1 fruit fly cellular context compared by ENCODE assay signal in the genomic region with DNA sequence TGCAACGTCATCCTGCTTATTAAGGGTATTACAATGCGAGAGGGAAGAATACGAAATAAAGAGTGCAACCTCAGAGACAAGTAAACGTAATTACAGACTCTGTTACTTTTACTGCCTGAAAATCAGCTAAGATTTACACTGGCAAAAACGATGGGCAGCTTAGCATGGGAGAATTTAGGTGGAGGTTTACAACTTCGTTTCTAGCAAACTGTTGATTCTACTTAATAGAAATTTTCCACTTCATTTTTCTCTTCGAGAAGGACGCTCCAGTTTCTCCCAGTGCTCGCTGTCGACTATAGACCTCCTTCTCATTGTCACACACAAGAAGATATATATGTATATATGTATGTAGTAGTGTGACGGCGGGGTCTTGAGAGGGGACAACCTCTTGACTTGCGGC.
TF ChIP-seq lines count a peak whose summit lies in the region.

No protein-coding gene starts in this region.

TF ChIP-seq in whole organism, embryonic, 481 proteins besides CTCF, POLR2A, EP300 and RAD21 (continued from another document):
- TF ChIP-seq odd (GFP tag; optimal IDR thresholded peaks at IDR 0.05; lab: Kevin White, UChicago) (no peak), CG17829 (tag; optimal IDR thresholded peaks at IDR 0.05; lab: Kevin White, UChicago) (peak; percentile 27), CG9727 (GFP tag; optimal IDR thresholded peaks at IDR 0.05; lab: Kevin White, UChicago) (no peak), Atf6 (GFP tag; IDR thresholded peaks at IDR 0.05; lab: Robert Waterston, UW) (peak; percentile 19; the same call in 1 of the 2 replicates), grn (GFP tag; optimal IDR thresholded peaks at IDR 0.05; lab: Kevin White, UChicago) (no peak), ttk (GFP tag; IDR thresholded peaks at IDR 0.05; lab: Robert Waterston, UW) (peak; percentile 33; the same call in 1 of the 2 replicates), stwl (tag; optimal IDR thresholded peaks at IDR 0.05; lab: Kevin White, UChicago) (no peak), HLH4C (GFP tag; IDR thresholded peaks at IDR 0.05; lab: Robert Waterston, UW; ENCODE audit: partially characterized antibody) (no peak), maf-S (GFP tag; optimal IDR thresholded peaks at IDR 0.05; lab: Kevin White, UChicago) (peak; percentile 12), fru (optimal IDR thresholded peaks at IDR 0.05; lab: Kevin White, UChicago) (no peak), CG32772 (GFP tag; IDR thresholded peaks at IDR 0.05; lab: Robert Waterston, UW) (peak; percentile 49), lola (GFP tag; optimal IDR thresholded peaks at IDR 0.05; lab: Kevin White, UChicago) (peak in 1 of 3 experiments; percentile 23), phol (tag; optimal IDR thresholded peaks at IDR 0.05; lab: Kevin White, UChicago) (peak; percentile 18), Opbp (GFP tag; IDR thresholded peaks at IDR 0.05; lab: Robert Waterston, UW; ENCODE audit: partially characterized antibody) (no peak), CG7745 (tag; optimal IDR thresholded peaks at IDR 0.05; lab: Kevin White, UChicago) (no peak), Pdp1 (GFP tag; optimal IDR thresholded peaks at IDR 0.05; lab: Kevin White, UChicago) (peak; percentile 1 to 2), lbe (GFP tag; optimal IDR thresholded peaks at IDR 0.05; lab: Kevin White, UChicago) (no peak), CG10979 (tag; optimal IDR thresholded peaks at IDR 0.05; lab: Kevin White, UChicago) (peak; percentile 31), CG17361 (GFP tag; IDR thresholded peaks at IDR 0.05; lab: Robert Waterston, UW) (peak; percentile 43; the same call in 2 of the 3 replicates), CG14441 (GFP tag; IDR thresholded peaks at IDR 0.05; lab: Robert Waterston, UW) (peak; percentile 53; the same call in 1 of the 2 replicates), CG15601 (tag; optimal IDR thresholded peaks at IDR 0.05; lab: Kevin White, UChicago) (no peak), kay (GFP tag; optimal IDR thresholded peaks at IDR 0.05; lab: Kevin White, UChicago) (no peak), CG12299 (tag; optimal IDR thresholded peaks at IDR 0.05; lab: Kevin White, UChicago) (no peak), CG16813 (GFP tag; IDR thresholded peaks at IDR 0.05; lab: Robert Waterston, UW; ENCODE audit: partially characterized antibody) (no peak), Ets65A (GFP tag; lab: Kevin White, UChicago) (peak; percentile 59), dimm (GFP tag; IDR thresholded peaks at IDR 0.05; lab: Robert Waterston, UW) (peak; percentile 23; the same call in 1 of the 2 replicates), Dip2 (GFP tag; IDR thresholded peaks at IDR 0.05; lab: Robert Waterston, UW) (no peak), Dll (GFP tag; IDR thresholded peaks at IDR 0.05; lab: Robert Waterston, UW; ENCODE audit: partially characterized antibody) (no peak), gcm (GFP tag; optimal IDR thresholded peaks at IDR 0.05; lab: Kevin White, UChicago) (no peak), CG8388 (GFP tag; optimal IDR thresholded peaks at IDR 0.05; lab: Kevin White, UChicago) (peak; percentile 26), abd-A (tag; optimal IDR thresholded peaks at IDR 0.05; lab: Kevin White, UChicago) (no peak), CG17912 (GFP tag; optimal IDR thresholded peaks at IDR 0.05; lab: Kevin White, UChicago) (no peak), ATbp (GFP tag; optimal IDR thresholded peaks at IDR 0.05; lab: Kevin White, UChicago) (peak; percentile 21), tx (GFP tag; optimal IDR thresholded peaks at IDR 0.05; lab: Kevin White, UChicago) (peak; percentile 11), CG4424 (GFP tag; optimal IDR thresholded peaks at IDR 0.05; lab: Kevin White, UChicago) (no peak), zfh1 (GFP tag; IDR thresholded peaks at IDR 0.05; lab: Robert Waterston, UW) (peak; percentile 65; the same call in 2 of the 3 replicates), NK7.1 (GFP tag; optimal IDR thresholded peaks at IDR 0.05; lab: Kevin White, UChicago) (no peak), CG11456 (GFP tag; IDR thresholded peaks at IDR 0.05; lab: Robert Waterston, UW) (peak; percentile 61; the same call in 1 of the 3 replicates), CG2889 (GFP tag; IDR thresholded peaks at IDR 0.05; lab: Robert Waterston, UW) (no peak), CrebB (tag; optimal IDR thresholded peaks at IDR 0.05; lab: Kevin White, UChicago) (no peak), CG2116 (GFP tag; optimal IDR thresholded peaks at IDR 0.05; lab: Kevin White, UChicago) (no peak), Asciz (GFP tag; optimal IDR thresholded peaks at IDR 0.05; lab: Kevin White, UChicago) (no peak), CG17385 (GFP tag; optimal IDR thresholded peaks at IDR 0.05; lab: Kevin White, UChicago) (peak; percentile 22), CG12769 (tag; optimal IDR thresholded peaks at IDR 0.05; lab: Kevin White, UChicago) (peak; percentile 45), Hsf (GFP tag; optimal IDR thresholded peaks at IDR 0.05; lab: Kevin White, UChicago) (peak; percentile 24), ara (GFP tag; IDR thresholded peaks at IDR 0.05; lab: Robert Waterston, UW) (0 out of 2 replicates have a peak, but pooled peaks have one; percentile 8), CG6765 (GFP tag; optimal IDR thresholded peaks at IDR 0.05; lab: Kevin White, UChicago) (no peak), lilli (GFP tag; optimal IDR thresholded peaks at IDR 0.05; lab: Kevin White, UChicago) (peak; percentile 20), ssp (GFP tag; IDR thresholded peaks at IDR 0.05; lab: Robert Waterston, UW) (peak; percentile 20; the same call in 1 of the 2 replicates), trem (tag; optimal IDR thresholded peaks at IDR 0.05; lab: Kevin White, UChicago) (no peak), psq (GFP tag; optimal IDR thresholded peaks at IDR 0.05; lab: Kevin White, UChicago) (no peak), HmgD (GFP tag; optimal IDR thresholded peaks at IDR 0.05; lab: Kevin White, UChicago) (no peak), chn (GFP tag; optimal IDR thresholded peaks at IDR 0.05; lab: Kevin White, UChicago) (peak; percentile 8), CG10147 (GFP tag; optimal IDR thresholded peaks at IDR 0.05; lab: Kevin White, UChicago) (no peak), Xrp1 (GFP tag; IDR thresholded peaks at IDR 0.05; lab: Robert Waterston, UW) (peak; percentile 42; the same call in 1 of the 2 replicates), CG42726 (GFP tag; IDR thresholded peaks at IDR 0.05; lab: Robert Waterston, UW; ENCODE audit: partially characterized antibody) (no peak), CG10366 (GFP tag; IDR thresholded peaks at IDR 0.05; lab: Robert Waterston, UW) (peak; percentile 44; the same call in 1 of the 2 replicates), HLH3B (GFP tag; IDR thresholded peaks at IDR 0.05; lab: Robert Waterston, UW) (peak; percentile 53), Rfx (GFP tag; IDR thresholded peaks at IDR 0.05; lab: Robert Waterston, UW) (peak; percentile 58), CG6791 (GFP tag; IDR thresholded peaks at IDR 0.05; lab: Robert Waterston, UW; ENCODE audit: partially characterized antibody) (no peak), CG6175 (GFP tag; IDR thresholded peaks at IDR 0.05; lab: Robert Waterston, UW) (no peak), kah (GFP tag; optimal IDR thresholded peaks at IDR 0.05; lab: Kevin White, UChicago) (no peak), eve (GFP tag; optimal IDR thresholded peaks at IDR 0.05; lab: Kevin White, UChicago) (no peak), CG16815 (GFP tag; optimal IDR thresholded peaks at IDR 0.05; lab: Kevin White, UChicago) (peak; percentile 5), gsb (GFP tag; IDR thresholded peaks at IDR 0.05; lab: Robert Waterston, UW) (no peak), Max (GFP tag; optimal IDR thresholded peaks at IDR 0.05; lab: Kevin White, UChicago) (no peak), Ptx1 (GFP tag; IDR thresholded peaks at IDR 0.05; lab: Robert Waterston, UW) (peak; percentile 51; the same call in 1 of the 2 replicates), CG7839 (tag; optimal IDR thresholded peaks at IDR 0.05; lab: Kevin White, UChicago) (peak; percentile 48), CG1529 (GFP tag; optimal IDR thresholded peaks at IDR 0.05; lab: Kevin White, UChicago) (peak; percentile 4), CG17328 (GFP tag; IDR thresholded peaks at IDR 0.05; lab: Robert Waterston, UW) (peak; percentile 58), Sox102F (GFP tag; optimal IDR thresholded peaks at IDR 0.05; lab: Kevin White, UChicago) (peak; percentile 37), Doc2 (GFP tag; IDR thresholded peaks at IDR 0.05; lab: Robert Waterston, UW) (no peak), esg (GFP tag; conservative IDR thresholded peaks at IDR 0.05; lab: Robert Waterston, UW) (peak; percentile 29; the same call in 1 of the 2 replicates), Bgb (GFP tag; IDR thresholded peaks at IDR 0.05; lab: Robert Waterston, UW; ENCODE audit: partially characterized antibody) (no peak), Eip74EF (GFP tag; optimal IDR thresholded peaks at IDR 0.05; lab: Kevin White, UChicago) (no peak), fd96Cb (tag; optimal IDR thresholded peaks at IDR 0.05; lab: Kevin White, UChicago) (no peak), ewg (GFP tag; optimal IDR thresholded peaks at IDR 0.05; lab: Kevin White, UChicago) (peak; percentile 18), CG4404 (GFP tag; IDR thresholded peaks at IDR 0.05; lab: Robert Waterston, UW) (0 out of 2 replicates have a peak, but pooled peaks have one; percentile 34), CG30403 (GFP tag; optimal IDR thresholded peaks at IDR 0.05; lab: Kevin White, UChicago) (peak; percentile 50), prd (optimal IDR thresholded peaks at IDR 0.05; lab: Kevin White, UChicago) (no peak), prd (GFP tag; IDR thresholded peaks at IDR 0.05; lab: Robert Waterston, UW) (peak; percentile 77), CG7928 (GFP tag; optimal IDR thresholded peaks at IDR 0.05; lab: Kevin White, UChicago) (no peak), emc (GFP tag; optimal IDR thresholded peaks at IDR 0.05; lab: Kevin White, UChicago) (no peak), H2.0 (GFP tag; IDR thresholded peaks at IDR 0.05; lab: Robert Waterston, UW) (0 out of 2 replicates have a peak, but pooled peaks have one; percentile 46), CG18599 (GFP tag; optimal IDR thresholded peaks at IDR 0.05; lab: Kevin White, UChicago) (no peak), CG12155 (GFP tag; optimal IDR thresholded peaks at IDR 0.05; lab: Kevin White, UChicago) (peak; percentile 13), stc (GFP tag; IDR thresholded peaks at IDR 0.05; lab: Robert Waterston, UW) (0 out of 2 replicates have a peak, but pooled peaks have one; percentile 23), tin (GFP tag; optimal IDR thresholded peaks at IDR 0.05; lab: Kevin White, UChicago) (no peak), wek (GFP tag; optimal IDR thresholded peaks at IDR 0.05; lab: Kevin White, UChicago) (no peak), jigr1 (GFP tag; IDR thresholded peaks at IDR 0.05; lab: Robert Waterston, UW) (0 out of 3 replicates have a peak, but pooled peaks have one; percentile 14), slbo (GFP tag; IDR thresholded peaks at IDR 0.05; lab: Robert Waterston, UW) (peak; percentile 64), twi (tag; optimal IDR thresholded peaks at IDR 0.05; lab: Kevin White, UChicago) (peak; percentile 10), CG10209 (GFP tag; optimal IDR thresholded peaks at IDR 0.05; lab: Kevin White, UChicago) (no peak), NfI (GFP tag; optimal IDR thresholded peaks at IDR 0.05; lab: Kevin White, UChicago) (peak; percentile 18), peb (GFP tag; IDR thresholded peaks at IDR 0.05; lab: Robert Waterston, UW) (no peak), CG2129 (GFP tag; IDR thresholded peaks at IDR 0.05; lab: Robert Waterston, UW; ENCODE audit: partially characterized antibody) (no peak), CG3838 (GFP tag; optimal IDR thresholded peaks at IDR 0.05; lab: Kevin White, UChicago) (no peak), btn (GFP tag; optimal IDR thresholded peaks at IDR 0.05; lab: Kevin White, UChicago) (no peak), Ada2b (GFP tag; IDR thresholded peaks at IDR 0.05; lab: Robert Waterston, UW) (peak; percentile 63)
TF ChIP-seq in whole organism, embryonic: peak in this region for 138.
